Worm (Caenorhabditis elegans) whole organism, L2 larva: ENCODE results near the gene lgc-21.
A peak's percentile ranks its signal among the peaks of the same experiment; 100 is the strongest.

Experiments used
- C34F6.9 ChIP-seq: fragments of 150-350 bp; optimal IDR thresholded peaks from 2 replicates; lab custom pipeline; 2014; ENCODE audit warnings: missing biosample characterization, missing genetic modification characterization
- Y55F3AM.14 ChIP-seq: fragments of 200-800 bp; sonication (Bioruptor generic); optimal IDR thresholded peaks from 2 replicates; lab custom pipeline; 2018; ENCODE audit warnings: mild to moderate bottlenecking, missing genetic modification characterization, missing compliant biosample characterization
- ZK546.5 ChIP-seq: sonication (generic microtip); optimal IDR thresholded peaks from 2 replicates; lab custom pipeline; 2017; ENCODE audit warnings: missing biosample characterization, missing genetic modification characterization
- alr-1 ChIP-seq: fragments of 150-350 bp; optimal IDR thresholded peaks from 2 replicates; lab custom pipeline; 2014; ENCODE audit warnings: missing biosample characterization, missing genetic modification characterization
- ceh-82 ChIP-seq: fragments of 150-350 bp; optimal IDR thresholded peaks from 2 replicates; lab custom pipeline; 2014; ENCODE audit warnings: missing biosample characterization, missing genetic modification characterization
- crh-2 ChIP-seq: sonication (generic microtip); optimal IDR thresholded peaks from 2 replicates; lab custom pipeline; 2017; ENCODE audit warnings: missing biosample characterization, missing genetic modification characterization
- gmeb-1 ChIP-seq: fragments of 150-350 bp; optimal IDR thresholded peaks from 2 replicates; lab custom pipeline; 2014; ENCODE audit warnings: missing biosample characterization, missing genetic modification characterization
- lin-39 ChIP-seq: fragments of 150-350 bp; optimal IDR thresholded peaks from 2 replicates; lab custom pipeline; 2014; ENCODE audit warnings: missing biosample characterization, missing genetic modification reagents, missing genetic modification characterization
- mdl-1 ChIP-seq, 2 experiments: fragments of 150-350 bp in 1 of 2; sonication (generic microtip) in 1 of 2; optimal IDR thresholded peaks; 2 replicates each; lab custom pipeline; 2017; ENCODE audit warnings: missing biosample characterization in 2 of 2, missing genetic modification characterization in 2 of 2
- nhr-129 ChIP-seq: fragments of 150-350 bp; optimal IDR thresholded peaks from 2 replicates; lab custom pipeline; 2014; ENCODE audit warnings: missing biosample characterization, missing genetic modification characterization
- nhr-21 ChIP-seq: fragments of 150-350 bp; optimal IDR thresholded peaks from 2 replicates; lab custom pipeline; 2014; ENCODE audit warnings: missing biosample characterization, missing genetic modification characterization
- nhr-6 ChIP-seq: fragments of 150-350 bp; optimal IDR thresholded peaks from 2 replicates; lab custom pipeline; 2014; ENCODE audit warnings: missing biosample characterization, missing genetic modification characterization
- nhr-77 ChIP-seq: fragments of 150-350 bp; optimal IDR thresholded peaks from 2 replicates; lab custom pipeline; 2014; ENCODE audit warnings: missing biosample characterization, missing genetic modification characterization
- peb-1 ChIP-seq: fragments of 150-350 bp; optimal IDR thresholded peaks from 2 replicates; lab custom pipeline; 2014; ENCODE audit warnings: missing biosample characterization, missing genetic modification characterization
- sem-4 ChIP-seq: fragments of 150-350 bp; optimal IDR thresholded peaks from 2 replicates; lab custom pipeline; 2014; ENCODE audit warnings: missing biosample characterization, missing genetic modification reagents, missing genetic modification characterization
- sma-3 ChIP-seq: sonication (generic microtip); optimal IDR thresholded peaks from 2 replicates; lab custom pipeline; 2016; ENCODE audit warnings: missing genetic modification reagents, missing genetic modification characterization, missing compliant biosample characterization
- snpc-4 ChIP-seq: fragments of 150-350 bp; optimal IDR thresholded peaks from 2 replicates; lab custom pipeline; 2014; ENCODE audit warnings: missing biosample characterization, missing genetic modification characterization
- unc-39 ChIP-seq: fragments of 150-350 bp; optimal IDR thresholded peaks from 2 replicates; lab custom pipeline; 2014; ENCODE audit warnings: missing biosample characterization, missing genetic modification characterization
- unc-62 ChIP-seq: fragments of 150-350 bp; optimal IDR thresholded peaks from 2 replicates; lab custom pipeline; 2014; ENCODE audit warnings: missing biosample characterization, missing genetic modification reagents, missing genetic modification characterization

lgc-21 gene

DNA sequence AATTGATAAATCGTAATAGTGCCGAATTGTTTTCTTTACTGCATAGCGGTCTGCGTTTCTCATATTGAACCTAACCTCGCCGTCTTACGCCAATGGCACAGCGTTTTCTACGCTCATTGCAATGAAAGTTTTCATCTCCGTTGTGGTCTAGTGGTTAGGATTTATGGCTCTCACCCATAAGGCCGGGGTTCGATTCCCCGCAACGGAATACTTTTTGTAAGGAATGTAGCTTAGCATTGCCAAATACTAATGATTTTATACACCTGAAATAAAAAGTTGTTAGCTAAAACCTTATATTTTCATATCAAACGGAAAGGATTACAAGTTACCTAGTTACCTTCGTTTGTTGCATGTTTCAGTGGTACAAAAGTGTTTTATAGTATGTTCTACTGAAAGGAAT is 52.0 kb downstream of the lgc-21 start (continued):
- TF ChIP-seq sma-3 (GFP tag; lab: Kevin White, UChicago), result peak; percentile 73
- TF ChIP-seq sem-4, result peak; percentile 53
- no peak for TF ChIP-seq alr-1 (tag; lab: Kevin White, UChicago)
- no peak for TF ChIP-seq peb-1 (tag; lab: Kevin White, UChicago)
- TF ChIP-seq nhr-21 (tag; lab: Kevin White, UChicago), result peak; percentile 78
- TF ChIP-seq C34F6.9 (tag; lab: Kevin White, UChicago), result peak; percentile 77
- peak; percentile 83 for TF ChIP-seq crh-2 (tag; lab: Kevin White, UChicago)
- no peak for TF ChIP-seq ZK546.5 (tag; lab: Kevin White, UChicago)
- TF ChIP-seq unc-39 (tag; lab: Kevin White, UChicago), result no peak
- TF ChIP-seq, all 48 proteins: peak for 25

DNA sequence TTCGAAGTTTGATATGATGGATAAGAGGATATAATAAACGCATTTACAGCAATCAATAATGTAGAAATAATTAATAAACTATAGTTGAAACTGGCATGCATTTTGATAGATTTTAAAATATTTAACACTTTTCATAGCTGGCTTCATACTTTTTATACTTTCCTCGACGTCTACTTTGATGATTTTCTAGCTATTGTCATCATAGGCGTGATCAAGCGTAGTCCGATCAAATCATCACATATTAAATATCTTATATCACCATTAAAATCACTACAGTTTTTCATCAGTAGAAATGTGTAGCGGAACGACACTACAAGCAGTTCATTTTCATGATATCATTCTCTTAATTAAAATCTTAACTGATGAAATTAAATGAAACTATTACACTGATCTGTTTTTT is 52.4 kb downstream of the lgc-21 start, which contains the start of gene C04C11.25:
Gene C04C11.25 (minus strand): TSS at position 101 of the 400 bp plus-strand sequence.
- TF ChIP-seq mdl-1 (tag; optimal IDR thresholded peaks at IDR 0.05; lab: Kevin White, UChicago) (no peak), nhr-129 (tag; lab: Kevin White, UChicago) (no peak), alr-1 (tag; lab: Kevin White, UChicago) (no peak), lin-39 (tag; lab: Kevin White, UChicago) (no peak), gmeb-1 (no peak), ceh-82 (tag; lab: Kevin White, UChicago) (no peak), snpc-4 (tag; lab: Kevin White, UChicago) (no peak), nhr-77 (tag; lab: Kevin White, UChicago) (no peak), crh-2 (tag; lab: Kevin White, UChicago) (no peak), Y55F3AM.14 (GFP tag; lab: Kevin White, UChicago) (no peak), unc-62 (GFP tag; lab: Kevin White, UChicago) (no peak), ZK546.5 (tag; lab: Kevin White, UChicago) (no peak), nhr-6 (tag; lab: Kevin White, UChicago) (no peak)
